Worm (Caenorhabditis elegans) whole organism, L4/young adult: ENCODE measurements around the gene F31F6.1.

Source experiments
- W03F9.2 ChIP-seq: fragments of 150-350 bp; optimal IDR thresholded peaks from 2 replicates; lab custom pipeline; 2014; ENCODE audit warnings: missing biosample characterization, missing genetic modification characterization
- dao-5 ChIP-seq: sonication (generic microtip); optimal IDR thresholded peaks from 2 replicates; lab custom pipeline; 2016; ENCODE audit warnings: missing genotype, missing genetic modification characterization, moderate library complexity, missing compliant biosample characterization
- him-1 ChIP-seq: sonication (generic microtip); optimal IDR thresholded peaks from 2 replicates; lab custom pipeline; 2016; ENCODE audit warnings: missing genotype, missing genetic modification reagents, missing genetic modification characterization, missing compliant biosample characterization

- TF ChIP-seq him-1 (tag; lab: Kevin White, UChicago) (no peak), dao-5 (tag; lab: Kevin White, UChicago) (no peak), W03F9.2 (tag; lab: Kevin White, UChicago) (no peak)
Observed at ce11 chrX:14819495-14819894, 48.6 kb downstream of the F31F6.1 start.
